Worm (Caenorhabditis elegans) whole organism, L2 larva: ENCODE data around the gene T24C4.3.

Experiments
- R02D3.7 ChIP-seq: fragments of 150-350 bp; optimal IDR thresholded peaks from 2 replicates; lab custom pipeline; 2014; ENCODE audit warnings: missing biosample characterization, missing genetic modification characterization
- zag-1 ChIP-seq: fragments of 150-350 bp; optimal IDR thresholded peaks from 2 replicates; lab custom pipeline; 2014; ENCODE audit warnings: missing biosample characterization, missing genetic modification characterization

ce11 chrIII:896904-897303 lies 24.6 kb upstream of the T24C4.3 start:
- TF ChIP-seq zag-1 (tag; lab: Kevin White, UChicago) (no peak), R02D3.7 (tag; lab: Kevin White, UChicago) (no peak)
